Worm (Caenorhabditis elegans): ENCODE data around the gene nrf-6.
A peak's percentile ranks its signal among the peaks of the same experiment; 100 is the strongest.

The nrf-6 gene

DNA sequence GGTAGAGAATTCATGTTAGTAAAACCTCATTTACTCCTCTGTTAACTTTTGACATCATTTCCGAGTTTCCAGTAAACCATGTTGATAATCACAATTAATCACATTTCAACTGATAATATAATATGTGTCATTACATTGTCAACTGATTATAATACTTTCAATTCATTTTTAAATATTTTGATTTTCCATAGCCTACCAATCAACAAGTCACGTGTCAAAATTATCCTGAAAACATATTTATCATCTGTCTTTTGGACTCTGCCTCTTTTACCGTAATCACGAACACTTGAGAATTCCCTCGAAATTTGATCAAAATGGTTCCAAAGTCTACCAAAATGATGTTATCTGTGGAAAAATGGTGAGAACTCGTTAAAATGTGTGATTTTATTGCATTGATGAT lies 41.5 kb upstream of the nrf-6 start:
- TF ChIP-seq fkh-10 (GFP tag; optimal IDR thresholded peaks at IDR 0.05) (no peak), efl-1 (optimal IDR thresholded peaks at IDR 0.05) (no peak), efl-1 (GFP tag; optimal IDR thresholded peaks at IDR 0.05 in 1 of 2) (peak in 1 of 2 experiments; percentile 60), elt-2 (tag; optimal IDR thresholded peaks at IDR 0.05) (peak; percentile 30)

DNA sequence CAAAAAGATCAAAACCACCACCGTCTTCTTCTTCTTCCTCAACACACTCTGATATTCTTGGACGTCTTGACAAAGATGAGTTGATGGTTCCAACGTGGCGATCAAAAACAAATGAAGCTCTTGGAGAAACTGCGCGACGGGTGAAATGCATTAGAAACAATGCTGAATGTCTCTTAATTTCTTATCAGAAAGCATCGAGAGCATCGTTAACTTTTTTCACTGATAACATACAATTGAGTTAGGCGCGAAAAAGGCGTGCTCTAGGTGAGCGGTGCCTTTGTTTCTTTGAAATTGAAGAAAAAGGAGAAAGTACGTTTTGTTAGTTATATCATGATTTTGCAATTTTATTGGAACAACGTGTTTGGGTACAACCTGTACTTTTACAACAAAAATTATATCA lies 40.7 kb upstream of the nrf-6 start, which contains the start of gene gpcp-2:
gpcp-2 (minus strand) TSS at position 153 of the 400 bp plus-strand sequence.
- no peak for TF ChIP-seq nhr-77 (tag; optimal IDR thresholded peaks at IDR 0.05)
- TF ChIP-seq elt-2 (tag; optimal IDR thresholded peaks at IDR 0.05), result peak; percentile 47

DNA sequence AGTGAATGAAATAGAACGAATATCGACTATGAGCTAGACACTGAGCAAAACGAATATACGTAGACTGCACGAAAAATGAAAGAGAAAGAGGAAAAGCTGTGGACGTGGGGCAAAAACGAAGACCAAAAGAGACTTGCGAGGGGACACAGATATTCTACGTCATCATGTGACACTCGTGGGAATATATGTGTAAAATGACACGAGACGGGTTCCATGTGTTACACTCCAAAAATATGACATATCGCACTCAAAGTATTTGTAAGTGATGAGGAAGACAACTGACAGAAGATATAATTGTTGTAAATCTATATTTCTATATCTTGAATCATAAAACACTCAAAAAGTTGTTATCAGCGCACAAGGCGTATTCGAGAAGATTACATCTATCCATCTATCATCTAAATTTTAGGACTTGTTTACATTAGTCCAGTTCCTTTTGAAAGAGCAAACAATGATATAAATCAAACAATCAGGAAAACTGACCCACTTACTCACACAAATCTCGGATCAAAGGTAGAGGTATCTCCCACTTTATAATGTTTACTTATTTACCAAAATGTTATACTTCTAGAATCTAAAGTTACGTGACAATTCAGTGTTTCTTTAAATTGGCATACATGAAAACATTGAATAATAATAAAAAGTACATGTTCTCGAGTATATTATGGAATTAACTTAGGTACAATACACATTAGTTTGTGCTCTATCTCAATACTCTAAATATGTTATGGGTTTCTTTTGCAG lies 39.5 kb upstream of the nrf-6 start:
- TF ChIP-seq C34B4.2 (tag; optimal IDR thresholded peaks at IDR 0.05), result no peak
- no peak; the same call in 1 of the 2 replicates for TF ChIP-seq ceh-88 (GFP tag; IDR thresholded peaks at IDR 0.05)
- peak; percentile 53 for TF ChIP-seq xbp-1 (tag; optimal IDR thresholded peaks at IDR 0.05)
- TF ChIP-seq mep-1 (tag; optimal IDR thresholded peaks at IDR 0.05), result peak; percentile 72
- TF ChIP-seq aha-1 (tag; optimal IDR thresholded peaks at IDR 0.05), result no peak
- TF ChIP-seq elt-3 (tag; optimal IDR thresholded peaks at IDR 0.05), result peak in 2 of 6 experiments; percentile 45 to 66
- no peak for TF ChIP-seq nhr-84 (tag; optimal IDR thresholded peaks at IDR 0.05)
- peak; percentile 54 for TF ChIP-seq tbx-2 (tag; optimal IDR thresholded peaks at IDR 0.05)
- TF ChIP-seq fkh-8 (tag; optimal IDR thresholded peaks at IDR 0.05), result peak; percentile 85
- no peak for TF ChIP-seq zag-1 (tag; optimal IDR thresholded peaks at IDR 0.05)
- TF ChIP-seq pag-3 (tag; optimal IDR thresholded peaks at IDR 0.05; ENCODE audit: borderline replicate concordance, insufficient read depth), result no peak
- peak; percentile 69 for TF ChIP-seq nhr-20 (tag; optimal IDR thresholded peaks at IDR 0.05)
- no peak for TF ChIP-seq pqm-1 (tag; optimal IDR thresholded peaks at IDR 0.05)
- TF ChIP-seq zip-4 (GFP tag; optimal IDR thresholded peaks at IDR 0.05), result no peak
- TF ChIP-seq lin-35 (GFP tag; optimal IDR thresholded peaks at IDR 0.05), result peak; percentile 49 to 61
- peak; percentile 44 for TF ChIP-seq nhr-85 (tag)
- no peak for TF ChIP-seq sox-4 (tag; optimal IDR thresholded peaks at IDR 0.05)
- TF ChIP-seq lin-15B (tag; optimal IDR thresholded peaks at IDR 0.05), result no peak
- no peak for TF ChIP-seq nhr-237 (tag; optimal IDR thresholded peaks at IDR 0.05)
- TF ChIP-seq lin-39 (tag; optimal IDR thresholded peaks at IDR 0.05), result no peak
- peak; percentile 56 to 64 for TF ChIP-seq lsy-2 (tag; optimal IDR thresholded peaks at IDR 0.05)
- TF ChIP-seq ces-1 (GFP tag; optimal IDR thresholded peaks at IDR 0.05), result no peak
- no peak for TF ChIP-seq hpl-2 (GFP tag; optimal IDR thresholded peaks at IDR 0.05)
- no peak for TF ChIP-seq nhr-28 (tag; optimal IDR thresholded peaks at IDR 0.05)
- peak in 1 of 2 experiments; percentile 78 for TF ChIP-seq mdl-1 (tag; optimal IDR thresholded peaks at IDR 0.05)
- TF ChIP-seq dpl-1 (GFP tag; optimal IDR thresholded peaks at IDR 0.05), result peak in 2 of 3 experiments; percentile 4 to 38
- TF ChIP-seq ztf-4 (tag; optimal IDR thresholded peaks at IDR 0.05), result peak; percentile 24
- no peak for TF ChIP-seq C04F5.9 (tag; optimal IDR thresholded peaks at IDR 0.05)
- TF ChIP-seq isw-1 (GFP tag; IDR thresholded peaks at IDR 0.05), result peak; percentile 51
- peak; percentile 70 for TF ChIP-seq nhr-47 (tag; optimal IDR thresholded peaks at IDR 0.05)
- peak; percentile 81 for TF ChIP-seq nhr-19 (GFP tag; conservative IDR thresholded peaks at IDR 0.05)
- TF ChIP-seq lir-3 (tag; optimal IDR thresholded peaks at IDR 0.05; ENCODE audit: poor library complexity), result peak; percentile 63
- peak in 1 of 2 experiments; percentile 18 for TF ChIP-seq ztf-11 (tag; optimal IDR thresholded peaks at IDR 0.05)
- TF ChIP-seq fkh-10 (GFP tag; optimal IDR thresholded peaks at IDR 0.05), result no peak
- no peak for TF ChIP-seq efl-3 (GFP tag; optimal IDR thresholded peaks at IDR 0.05)
- no peak for TF ChIP-seq nhr-12 (tag; optimal IDR thresholded peaks at IDR 0.05)
- peak; percentile 89 for TF ChIP-seq nhr-71 (tag; optimal IDR thresholded peaks at IDR 0.05)
- TF ChIP-seq jun-1 (tag; optimal IDR thresholded peaks at IDR 0.05), result no peak
- no peak for TF ChIP-seq ets-5 (GFP tag; IDR thresholded peaks at IDR 0.05)
- TF ChIP-seq ceh-90 (tag; optimal IDR thresholded peaks at IDR 0.05), result no peak
- no peak for TF ChIP-seq nhr-11 (tag; optimal IDR thresholded peaks at IDR 0.05)
- TF ChIP-seq ceh-63 (GFP tag; optimal IDR thresholded peaks at IDR 0.05), result no peak
- no peak for TF ChIP-seq ceh-8 (GFP tag; optimal IDR thresholded peaks at IDR 0.05)
- TF ChIP-seq Y116A8C.19 (tag; optimal IDR thresholded peaks at IDR 0.05; ENCODE audit: borderline replicate concordance), result no peak
